Worm (Caenorhabditis elegans) whole organism, dauer: ENCODE results near the gene bath-38.
"Not testable (repeated sequence)": the region's sequence is repeated elsewhere in the genome, so short reads cannot be mapped to it uniquely, and the experiment has no call there.

Experiments used
- unc-62 ChIP-seq: sonication (generic microtip); optimal IDR thresholded peaks from 2 replicates; lab custom pipeline; 2017; ENCODE audit warnings: missing biosample characterization, missing genetic modification reagents, missing genetic modification characterization

The bath-38 gene

DNA sequence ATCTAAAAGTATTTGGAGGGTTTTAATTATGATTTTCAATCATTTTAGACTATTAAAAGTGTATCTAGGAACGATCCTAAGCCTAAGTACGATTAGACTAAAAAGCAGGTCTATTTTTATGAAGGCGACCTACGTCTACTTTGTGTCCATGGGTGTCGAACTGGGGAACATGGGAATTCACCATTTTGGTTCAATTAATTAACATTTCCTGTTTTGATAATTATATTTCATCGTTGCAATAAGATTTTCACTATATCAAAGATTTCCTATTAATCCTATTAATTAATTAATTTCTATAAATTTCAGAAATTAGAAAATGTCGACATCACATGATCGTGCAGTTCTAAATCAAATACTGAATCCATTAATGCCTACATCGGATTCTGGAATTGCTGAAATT, 15.2 kb downstream of the bath-38 start, which contains the start of gene ttc-36:
ttc-36 (plus strand) TSS at position 301 of the 400 bp plus-strand sequence.
- TF ChIP-seq unc-62 = no peak

DNA sequence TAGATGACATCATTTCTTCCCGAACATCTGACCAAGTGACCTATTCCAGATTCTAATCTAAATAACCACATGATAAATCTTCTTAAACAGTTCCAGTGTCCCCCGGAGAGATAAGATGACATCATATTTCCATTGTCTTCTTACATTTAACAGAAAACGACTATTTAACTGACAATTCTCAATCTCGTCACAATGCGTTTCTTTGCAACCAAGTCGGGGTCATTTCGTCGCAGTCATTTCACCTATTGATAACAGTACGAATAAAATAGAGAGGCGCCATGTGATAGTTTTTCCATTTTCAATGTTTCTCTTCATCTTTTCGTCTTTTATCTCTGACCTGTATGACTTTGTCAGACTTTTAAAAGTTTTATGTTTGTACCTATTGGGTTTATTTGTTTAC, 16.0 kb downstream of the bath-38 start:
- no peak for TF ChIP-seq unc-62

DNA sequence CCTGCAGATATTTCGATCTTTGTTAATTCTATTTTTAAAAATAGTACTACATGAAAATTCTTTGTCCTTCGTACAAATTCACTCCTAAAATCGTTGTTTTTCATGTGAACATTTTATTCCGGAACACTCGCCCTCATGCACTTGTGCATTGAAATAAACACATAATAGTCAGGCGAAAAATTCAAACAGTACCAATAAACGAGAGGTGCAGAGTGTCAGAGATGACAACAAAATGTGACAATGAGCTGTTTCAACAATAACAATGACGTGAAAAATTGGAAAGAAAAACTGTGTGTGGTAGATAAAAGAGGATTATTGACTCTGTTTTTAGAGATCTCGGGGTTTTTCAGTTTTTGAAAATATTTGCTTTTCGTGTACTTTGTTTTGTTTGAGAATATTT, 16.9 kb downstream of the bath-38 start, which contains the start of gene F52H3.6:
F52H3.6 (minus strand) TSS at position 228 of the 400 bp plus-strand sequence.
- TF ChIP-seq unc-62 = no peak

DNA sequence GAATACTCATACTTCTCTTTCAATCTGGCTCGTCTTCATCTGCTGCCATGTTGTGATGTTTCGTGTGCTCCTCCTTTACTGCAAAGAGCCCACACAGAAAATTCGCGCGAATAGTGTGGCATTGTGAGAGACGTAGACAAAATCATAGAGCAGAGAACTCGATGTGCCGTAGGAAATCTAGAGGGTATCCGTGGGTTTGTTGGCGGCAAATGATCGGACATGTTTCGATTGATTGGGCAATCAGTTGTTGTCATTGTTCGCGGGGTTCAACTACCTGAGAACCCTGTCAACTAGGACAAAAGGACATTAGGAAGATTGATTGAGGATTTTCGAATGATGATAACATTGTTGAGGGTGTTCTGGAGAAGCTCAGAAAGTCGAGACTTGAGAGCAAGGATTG, 20.0 kb downstream of the bath-38 start:
- no peak for TF ChIP-seq unc-62

ce11 chrII:10021749-10022148, 23.3 kb downstream of the bath-38 start:
- TF ChIP-seq unc-62 = no peak

ce11 chrII:10019669-10020068, 25.4 kb downstream of the bath-38 start:
- no peak for TF ChIP-seq unc-62

DNA sequence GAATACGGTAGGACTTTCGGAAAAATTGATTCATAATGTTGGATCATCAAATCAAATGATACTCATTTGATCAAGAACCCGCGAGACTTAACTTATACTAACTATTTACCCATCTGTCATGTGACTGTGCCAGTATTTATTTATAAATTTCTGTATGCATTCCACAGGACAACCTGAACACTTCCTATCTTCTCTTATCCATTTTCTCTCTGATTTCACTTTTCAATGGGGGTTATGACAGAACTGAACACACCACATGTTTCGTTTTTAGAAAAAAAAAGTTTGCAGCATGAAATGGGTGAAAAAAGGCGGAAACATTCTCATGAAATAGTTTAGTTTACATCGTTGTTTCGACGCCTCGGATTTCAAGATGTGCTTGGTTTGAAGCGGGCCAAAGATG, 27.5 kb downstream of the bath-38 start:
- TF ChIP-seq unc-62 = no peak

DNA sequence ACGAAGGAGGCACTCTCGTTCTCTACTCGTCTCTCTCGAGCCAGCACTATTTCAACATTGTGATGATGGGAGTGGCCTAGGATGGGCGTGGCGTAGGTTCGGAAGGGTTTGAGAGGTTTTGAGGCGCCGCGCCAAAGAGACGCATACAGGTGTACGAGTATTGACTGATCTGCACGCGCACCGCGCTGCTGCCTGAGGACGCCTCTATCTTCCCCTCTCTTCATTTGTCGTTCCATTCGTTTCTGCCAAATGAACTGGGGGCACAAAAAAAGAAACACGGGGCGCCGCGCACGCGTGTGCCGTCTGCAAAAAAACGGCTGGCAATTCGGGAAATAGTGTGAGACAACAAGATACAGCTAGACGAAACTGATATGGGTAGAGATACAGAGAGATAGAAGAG, 29.1 kb downstream of the bath-38 start, which contains the start of gene lec-2:
lec-2 (minus strand) TSS at position 171 of the 400 bp plus-strand sequence.
- TF ChIP-seq unc-62 = no peak

ce11 chrII:10014384-10014783, 30.7 kb downstream of the bath-38 start:
- no peak for TF ChIP-seq unc-62

ce11 chrII:10012490-10012889, 32.6 kb downstream of the bath-38 start:
- no peak for TF ChIP-seq unc-62

- no peak for TF ChIP-seq unc-62
These were observed 33.3 kb downstream of the bath-38 start for ce11 chrII:10011733-10012132.

DNA sequence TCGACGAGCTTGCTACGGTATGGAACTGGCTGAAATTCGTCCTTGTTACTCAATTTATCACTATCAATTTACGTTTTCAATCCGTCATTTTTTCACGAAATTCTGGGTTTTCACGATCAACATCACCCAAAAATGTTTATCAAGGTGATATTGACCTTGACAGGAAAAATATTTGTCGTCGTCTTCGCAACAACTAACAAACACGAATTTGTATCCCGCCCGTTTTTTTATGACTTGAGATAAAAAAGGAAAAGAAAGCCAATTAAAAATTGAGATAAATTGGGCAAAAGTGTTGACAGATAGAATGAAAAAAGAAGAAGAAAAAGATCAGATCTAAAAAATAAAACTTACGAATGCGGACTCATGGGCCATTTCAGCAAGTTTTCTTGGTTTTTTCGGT, 34.2 kb downstream of the bath-38 start:
- TF ChIP-seq unc-62 = no peak

DNA sequence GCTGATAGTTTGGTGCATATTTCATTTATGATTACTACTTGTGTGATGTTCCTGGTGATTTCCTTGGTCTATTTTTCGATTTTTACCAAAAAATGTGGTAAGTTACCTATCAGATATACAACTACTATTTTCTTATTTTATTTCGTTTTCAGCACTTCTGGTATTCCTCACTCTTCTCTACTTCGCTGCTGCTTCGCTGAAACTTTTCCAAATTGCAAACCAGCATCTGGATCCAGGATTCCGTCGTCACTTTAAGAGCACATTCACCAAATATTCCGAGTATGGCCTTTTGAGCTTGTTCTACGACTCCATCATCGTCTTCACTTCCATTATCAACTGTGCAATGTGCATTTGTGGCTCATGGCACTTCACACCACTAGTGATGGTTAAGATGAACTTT, 36.5 kb downstream of the bath-38 start:
- TF ChIP-seq unc-62 = no peak

DNA sequence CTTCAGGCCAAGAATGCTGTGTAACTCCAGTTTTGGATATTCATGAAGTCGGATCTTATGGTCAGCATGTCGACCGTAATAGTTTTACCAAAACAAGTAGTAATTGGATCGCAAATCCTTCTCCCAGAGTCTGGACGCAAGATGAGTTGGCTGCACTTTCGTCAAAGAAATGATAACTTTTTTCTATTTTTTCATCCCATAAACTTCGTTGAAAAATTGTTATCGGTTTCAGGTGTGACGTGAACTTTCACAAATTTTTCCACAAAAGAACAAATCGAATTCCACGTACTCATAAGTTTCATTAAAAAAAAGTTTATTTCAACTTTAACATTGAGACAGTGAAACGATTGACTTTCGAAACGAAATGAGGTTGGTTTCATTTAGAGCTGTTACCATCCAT, 37.2 kb downstream of the bath-38 start, which contains the start of gene ZK892.5:
ZK892.5 (plus strand) TSS at position 301 of the 400 bp plus-strand sequence.
- no peak for TF ChIP-seq unc-62

ce11 chrII:10006266-10006665, 38.8 kb downstream of the bath-38 start, which contains the start of gene ZK892.4:
Gene ZK892.4 (plus strand): TSS chrII:10006566.
- TF ChIP-seq unc-62 = not testable (repeated sequence)

ce11 chrII:10001546-10001945, 43.5 kb downstream of the bath-38 start, which contains the start of gene ZK892.3:
Gene ZK892.3 (plus strand): TSS chrII:10001846.
- no peak for TF ChIP-seq unc-62

ce11 chrII:10001065-10001464, 44.0 kb downstream of the bath-38 start, which contains the start of gene nlt-1:
Gene nlt-1 (minus strand): TSS chrII:10001142.
- no peak for TF ChIP-seq unc-62

DNA sequence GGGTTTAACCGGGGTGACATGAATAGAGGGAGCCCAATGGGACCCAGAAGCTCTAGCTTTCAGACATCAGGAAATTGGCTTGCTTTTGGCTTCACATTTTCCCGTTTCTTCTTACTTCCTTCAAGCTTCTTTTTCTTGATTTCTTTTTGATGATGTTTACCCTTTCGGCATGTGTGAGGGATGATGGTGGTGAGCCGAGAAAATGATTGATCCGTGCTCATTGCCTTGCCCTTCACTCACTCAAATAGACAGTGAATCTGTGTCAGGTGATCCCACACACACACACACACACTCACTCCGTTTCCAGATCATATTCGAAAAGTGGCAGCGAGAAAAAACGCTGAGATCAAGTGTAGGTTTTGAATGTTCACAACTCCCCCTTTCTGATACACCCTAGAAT, 50.4 kb downstream of the bath-38 start:
- TF ChIP-seq unc-62 = no peak
